Worm (Caenorhabditis elegans) whole organism, early embryonic: ENCODE data around the gene F01D5.7.
"Not testable (repeated sequence)": the region's sequence is repeated elsewhere in the genome, so short reads cannot be mapped to it uniquely, and the experiment has no call there.

Experiments
- F13C5.2 ChIP-seq: sonication (generic microtip); optimal IDR thresholded peaks from 2 replicates; lab custom pipeline; 2017; ENCODE audit warnings: mild to moderate bottlenecking, missing genetic modification characterization, inconsistent platforms, missing compliant biosample characterization
- ama-1 ChIP-seq: fragments of 150-350 bp; optimal IDR thresholded peaks from 2 replicates; lab custom pipeline; 2014
- ets-7 ChIP-seq: sonication (generic microtip); optimal IDR thresholded peaks from 2 replicates; lab custom pipeline; 2016; ENCODE audit warnings: missing genotype, missing genetic modification characterization, missing compliant biosample characterization
- sea-1 ChIP-seq: fragments of 200-800 bp; sonication (Bioruptor generic); conservative IDR thresholded peaks from 2 replicates; pipeline ENCODE4 v1.3.6; 2022; ENCODE audit warnings: missing genetic modification characterization, missing compliant biosample characterization

DNA sequence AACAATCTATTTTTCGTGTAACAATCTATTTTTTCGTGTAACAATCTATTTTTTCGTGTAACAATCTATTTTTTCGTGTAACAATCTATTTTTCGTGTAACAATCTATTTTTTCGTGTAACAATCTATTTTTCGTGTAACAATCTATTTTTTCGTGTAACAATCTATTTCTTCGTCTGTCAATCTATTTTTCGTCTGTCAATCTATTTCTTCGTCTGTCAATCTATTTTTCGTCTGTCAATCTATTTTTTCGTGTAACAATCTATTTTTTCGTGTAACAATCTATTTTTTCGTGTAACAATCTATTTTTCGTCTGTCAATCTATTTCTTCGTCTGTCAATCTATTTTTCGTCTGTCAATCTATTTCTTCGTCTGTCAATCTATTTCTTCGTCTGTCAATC lies 22.4 kb upstream of the F01D5.7 start:
- TF ChIP-seq F13C5.2 (tag; lab: Kevin White, UChicago); sea-1; ets-7; ama-1: not testable (repeated sequence)
